Worm (Caenorhabditis elegans) whole organism, young adult: ENCODE results near the gene C02H6.1.

Experiments used
- B0261.1 ChIP-seq: sonication (generic microtip); optimal IDR thresholded peaks from 2 replicates; lab custom pipeline; 2016; ENCODE audit warnings: mild to moderate bottlenecking, missing genetic modification characterization, moderate library complexity, missing compliant biosample characterization
- B0336.3 ChIP-seq: fragments of 200-800 bp; sonication (Bioruptor generic); IDR thresholded peaks from 2 replicates; pipeline ENCODE4 v1.3.6; 2022; ENCODE audit warnings: missing genetic modification characterization, missing compliant biosample characterization
- F10E7.11 ChIP-seq: sonication (generic microtip); optimal IDR thresholded peaks from 2 replicates; lab custom pipeline; 2017; ENCODE audit warnings: mild to moderate bottlenecking, missing genetic modification characterization, moderate library complexity, missing compliant biosample characterization
- F57A8.1 ChIP-seq: fragments of 200-800 bp; sonication (Bioruptor generic); optimal IDR thresholded peaks from 2 replicates; lab custom pipeline; 2018; ENCODE audit warnings: mild to moderate bottlenecking, missing genetic modification characterization, moderate library complexity, missing compliant biosample characterization
- K12H6.12 ChIP-seq: fragments of 200-800 bp; sonication (Bioruptor generic); optimal IDR thresholded peaks from 2 replicates; lab custom pipeline; 2018; ENCODE audit warnings: mild to moderate bottlenecking, missing genetic modification characterization, missing compliant biosample characterization
- T26A5.8 ChIP-seq: sonication (generic microtip); optimal IDR thresholded peaks from 2 replicates; lab custom pipeline; 2016; ENCODE audit warnings: missing genetic modification characterization, missing compliant biosample characterization
- Y53F4B.3 ChIP-seq: fragments of 200-800 bp; sonication (Bioruptor generic); IDR thresholded peaks from 2 replicates; pipeline ENCODE4 v1.3.6; 2022; ENCODE audit warnings: missing genetic modification reagents, missing genetic modification characterization, missing compliant biosample characterization
- Y53G8AR.9 ChIP-seq: fragments of 200-800 bp; sonication (Bioruptor generic); conservative IDR thresholded peaks from 2 replicates; pipeline ENCODE4 v1.3.6; 2022; ENCODE audit warnings: missing genetic modification reagents, missing genetic modification characterization, missing compliant biosample characterization
- Y56A3A.18 ChIP-seq: fragments of 200-800 bp; sonication (Bioruptor generic); IDR thresholded peaks from 2 replicates; pipeline ENCODE4 v1.3.6; 2022; ENCODE audit warnings: missing genetic modification reagents, missing genetic modification characterization, missing compliant biosample characterization
- athp-1 ChIP-seq: sonication (generic microtip); optimal IDR thresholded peaks from 2 replicates; lab custom pipeline; 2017; ENCODE audit warnings: mild to moderate bottlenecking, missing genetic modification characterization, missing compliant biosample characterization
- bed-1 ChIP-seq: fragments of 200-800 bp; sonication (Bioruptor generic); IDR thresholded peaks from 2 replicates; pipeline ENCODE4 v1.3.6; 2022; ENCODE audit warnings: missing genetic modification reagents, missing genetic modification characterization, missing compliant biosample characterization
- bed-2 ChIP-seq: fragments of 200-800 bp; sonication (Bioruptor generic); IDR thresholded peaks from 2 replicates; pipeline ENCODE4 v1.3.6; 2022; ENCODE audit warnings: missing genetic modification reagents, missing genetic modification characterization, missing compliant biosample characterization
- cebp-2 ChIP-seq: fragments of 200-800 bp; sonication (Bioruptor generic); IDR thresholded peaks from 2 replicates; pipeline ENCODE4 v1.3.6; 2022; ENCODE audit warnings: missing genetic modification characterization, missing compliant biosample characterization
- dpff-1 ChIP-seq: sonication (generic microtip); optimal IDR thresholded peaks from 2 replicates; lab custom pipeline; 2017; ENCODE audit warnings: mild to moderate bottlenecking, missing genetic modification characterization, missing compliant biosample characterization
- egl-44 ChIP-seq: fragments of 200-800 bp; sonication (Bioruptor generic); IDR thresholded peaks from 2 replicates; pipeline ENCODE4 v1.3.6; 2022; ENCODE audit warnings: missing genetic modification reagents, missing genetic modification characterization, missing compliant biosample characterization
- egrh-3 ChIP-seq: fragments of 200-800 bp; sonication (Bioruptor generic); IDR thresholded peaks from 2 replicates; pipeline ENCODE4 v1.3.6; 2022; ENCODE audit warnings: missing genetic modification reagents, missing genetic modification characterization, missing compliant biosample characterization
- ekl-4 ChIP-seq: fragments of 200-800 bp; sonication (Bioruptor generic); IDR thresholded peaks from 2 replicates; pipeline ENCODE4 v1.3.6; 2022; ENCODE audit warnings: missing genetic modification reagents, missing genetic modification characterization, missing compliant biosample characterization
- ets-4 ChIP-seq: fragments of 200-800 bp; sonication (Bioruptor generic); optimal IDR thresholded peaks from 2 replicates; lab custom pipeline; 2018; ENCODE audit warnings: mild to moderate bottlenecking, missing genetic modification characterization, missing compliant biosample characterization
- hlh-12 ChIP-seq: sonication (generic microtip); optimal IDR thresholded peaks from 2 replicates; lab custom pipeline; 2016; ENCODE audit warnings: missing genetic modification characterization, missing compliant biosample characterization
- hmg-1.2 ChIP-seq: fragments of 200-800 bp; sonication (Bioruptor generic); IDR thresholded peaks from 2 replicates; pipeline ENCODE4 v1.3.6; 2022; ENCODE audit warnings: missing genetic modification reagents, missing genetic modification characterization, missing compliant biosample characterization
- hmg-20 ChIP-seq: fragments of 200-800 bp; sonication (Bioruptor generic); IDR thresholded peaks from 2 replicates; pipeline ENCODE4 v1.3.6; 2022; ENCODE audit warnings: missing genetic modification reagents, missing genetic modification characterization, missing compliant biosample characterization
- hsf-1 ChIP-seq: fragments of 200-800 bp; sonication (Bioruptor generic); IDR thresholded peaks from 2 replicates; pipeline ENCODE4 v1.3.6; 2022; ENCODE audit warnings: missing genetic modification reagents, missing genetic modification characterization, missing compliant biosample characterization
- let-607 ChIP-seq, 2 experiments: fragments of 200-800 bp in 1 of 2; sonication (Bioruptor generic) in 1 of 2; sonication (generic microtip) in 1 of 2; optimal IDR thresholded peaks; 2 replicates each; lab custom pipeline; 2016 to 2018; ENCODE audit warnings: mild to moderate bottlenecking in 2 of 2, missing compliant biosample characterization in 2 of 2, missing genetic modification characterization in 2 of 2, moderate library complexity in 2 of 2, missing genotype in 1 of 2
- lin-35 ChIP-seq, 3 experiments: fragments of 150-350 bp in 2 of 3; sonication (generic microtip) in 1 of 3; optimal IDR thresholded peaks; 2 replicates each; lab custom pipeline; 2014 to 2018; ENCODE audit warnings: missing biosample characterization in 3 of 3, missing genetic modification characterization in 3 of 3, missing genetic modification reagents in 3 of 3
- lin-54 ChIP-seq: fragments of 200-800 bp; sonication (Bioruptor generic); optimal IDR thresholded peaks from 2 replicates; lab custom pipeline; 2018; ENCODE audit warnings: mild to moderate bottlenecking, missing genetic modification characterization, missing compliant biosample characterization
- lir-1 ChIP-seq: fragments of 200-800 bp; sonication (Bioruptor generic); conservative IDR thresholded peaks from 2 replicates; pipeline ENCODE4 v1.3.6; 2022; ENCODE audit warnings: missing genetic modification reagents, missing genetic modification characterization, missing compliant biosample characterization
- lsl-1 ChIP-seq: fragments of 200-800 bp; sonication (Bioruptor generic); optimal IDR thresholded peaks from 2 replicates; lab custom pipeline; 2018; ENCODE audit warnings: mild to moderate bottlenecking, missing genetic modification characterization, moderate library complexity, missing compliant biosample characterization
- madf-3 ChIP-seq: fragments of 200-800 bp; sonication (Bioruptor generic); IDR thresholded peaks from 2 replicates; pipeline ENCODE4 v1.3.6; 2022; ENCODE audit warnings: missing genetic modification reagents, missing genetic modification characterization, missing compliant biosample characterization
- madf-8 ChIP-seq: fragments of 200-800 bp; sonication (Bioruptor generic); conservative IDR thresholded peaks from 2 replicates; pipeline ENCODE4 v1.3.6; 2022; ENCODE audit warnings: missing genetic modification reagents, missing genetic modification characterization, missing compliant biosample characterization
- mcd-1 ChIP-seq: fragments of 200-800 bp; sonication (Bioruptor generic); IDR thresholded peaks from 2 replicates; pipeline ENCODE4 v1.3.6; 2022; ENCODE audit warnings: missing genetic modification reagents, missing genetic modification characterization, missing compliant biosample characterization
- mes-4 ChIP-seq: sonication (generic microtip); optimal IDR thresholded peaks from 2 replicates; lab custom pipeline; 2016; ENCODE audit warnings: missing genotype, missing genetic modification characterization, missing compliant biosample characterization
- mxl-1 ChIP-seq: sonication (generic microtip); optimal IDR thresholded peaks from 2 replicates; lab custom pipeline; 2016; ENCODE audit warnings: missing genetic modification characterization, missing compliant biosample characterization
- nhr-80 ChIP-seq: sonication (generic microtip); optimal IDR thresholded peaks from 2 replicates; lab custom pipeline; 2016; ENCODE audit warnings: missing genetic modification characterization, missing compliant biosample characterization
- pbrm-1 ChIP-seq: fragments of 200-800 bp; sonication (Bioruptor generic); IDR thresholded peaks from 2 replicates; pipeline ENCODE4 v1.3.6; 2022; ENCODE audit warnings: missing genetic modification reagents, missing genetic modification characterization, missing compliant biosample characterization
- rec-8 ChIP-seq, 2 experiments: sonication (generic microtip); optimal IDR thresholded peaks; 2 replicates each; lab custom pipeline; 2016; ENCODE audit warnings: mild to moderate bottlenecking in 2 of 2, missing genetic modification characterization in 2 of 2, missing genetic modification reagents in 2 of 2, missing genotype in 2 of 2, missing biosample characterization in 1 of 2, missing compliant biosample characterization in 1 of 2, moderate library complexity in 1 of 2
- rpc-1 ChIP-seq, 2 experiments: fragments of 150-350 bp in 1 of 2; sonication (generic microtip) in 1 of 2; optimal IDR thresholded peaks; 2 replicates each; lab custom pipeline; 2014 to 2018; ENCODE audit warnings: missing biosample characterization in 1 of 2, missing genetic modification characterization in 1 of 2, missing genetic modification reagents in 1 of 2, missing genotype in 1 of 2
- snpc-1.3 ChIP-seq: sonication (generic microtip); optimal IDR thresholded peaks from 2 replicates; lab custom pipeline; 2017; ENCODE audit warnings: missing genetic modification characterization, mild to moderate bottlenecking, missing compliant biosample characterization, antibody characterized with exemption, moderate library complexity, missing genotype, missing genetic modification reagents; ENCODE audit not compliant: insufficient read depth
- snpc-4 ChIP-seq, 5 experiments: fragments of 150-350 bp in 1 of 5; sonication (generic microtip) in 4 of 5; optimal IDR thresholded peaks; 2 replicates each; lab custom pipeline; 2014 to 2018; ENCODE audit warnings: missing genetic modification characterization in 5 of 5, missing biosample characterization in 3 of 5, antibody characterized with exemption in 2 of 5, mild to moderate bottlenecking in 2 of 5, missing compliant biosample characterization in 2 of 5, missing genotype in 2 of 5, moderate library complexity in 2 of 5, missing genetic modification reagents in 1 of 5
- sptf-2 ChIP-seq: fragments of 200-800 bp; sonication (Bioruptor generic); optimal IDR thresholded peaks from 2 replicates; lab custom pipeline; 2018; ENCODE audit warnings: mild to moderate bottlenecking, missing genetic modification characterization, missing compliant biosample characterization
- zim-3 ChIP-seq: sonication (generic microtip); optimal IDR thresholded peaks from 2 replicates; lab custom pipeline; 2017; ENCODE audit warnings: mild to moderate bottlenecking, missing genetic modification characterization, moderate library complexity, missing compliant biosample characterization
- ztf-18 ChIP-seq: sonication (generic microtip); optimal IDR thresholded peaks from 2 replicates; lab custom pipeline; 2016; ENCODE audit warnings: missing genotype, mild to moderate bottlenecking, missing genetic modification characterization, missing compliant biosample characterization
- ztf-26 ChIP-seq: sonication (generic microtip); optimal IDR thresholded peaks from 2 replicates; lab custom pipeline; 2017; ENCODE audit warnings: missing genetic modification characterization, missing compliant biosample characterization
- ztf-28 ChIP-seq: fragments of 200-800 bp; sonication (Bioruptor generic); IDR thresholded peaks from 2 replicates; pipeline ENCODE4 v1.3.6; 2022; ENCODE audit warnings: missing genetic modification reagents, missing genetic modification characterization, missing compliant biosample characterization
- ztf-3 ChIP-seq: fragments of 200-800 bp; sonication (Bioruptor generic); optimal IDR thresholded peaks from 2 replicates; lab custom pipeline; 2018; ENCODE audit warnings: mild to moderate bottlenecking, missing genetic modification characterization, missing compliant biosample characterization

C02H6.1 gene

DNA sequence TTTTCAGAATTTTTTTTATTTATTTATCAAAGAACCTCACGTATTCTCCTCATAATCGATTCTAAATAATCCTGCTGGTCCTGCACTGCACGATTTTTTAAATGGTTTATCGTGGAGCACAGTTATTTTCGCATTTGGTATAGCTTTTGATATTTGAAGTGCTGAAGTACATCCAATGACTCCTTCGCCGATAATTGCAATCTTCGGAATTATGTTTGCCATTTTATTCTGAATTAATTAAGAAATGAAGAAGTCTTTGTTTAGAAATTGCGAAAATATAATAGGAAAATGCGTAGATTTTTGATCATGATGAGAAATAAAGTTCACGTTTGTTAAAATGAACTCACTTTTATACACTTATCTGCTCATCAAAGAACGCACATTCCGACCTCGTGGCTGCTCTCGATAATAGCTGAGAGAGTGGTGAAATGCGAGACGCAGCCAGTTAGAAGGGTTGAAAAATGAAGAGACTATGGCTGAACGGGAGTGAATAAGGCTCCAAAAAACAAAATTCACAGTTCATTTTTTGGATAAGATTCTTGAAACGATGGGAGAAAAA is 45.2 kb upstream of the C02H6.1 start (continued):
- no peak for TF ChIP-seq dpff-1
- TF ChIP-seq mcd-1 (GFP tag; lab: Robert Waterston, UW), result 0 out of 2 replicates have a peak, but pooled peaks have one; percentile 6
- no peak for TF ChIP-seq madf-3
- peak; percentile 9 for TF ChIP-seq lin-54 (GFP tag; lab: Kevin White, UChicago)
- TF ChIP-seq Y53G8AR.9 (GFP tag; lab: Robert Waterston, UW), result peak; percentile 36; the same call in 1 of the 2 replicates
- no peak for TF ChIP-seq ztf-26 (tag; lab: Kevin White, UChicago)
- TF ChIP-seq, all 124 proteins: peak for 21

DNA sequence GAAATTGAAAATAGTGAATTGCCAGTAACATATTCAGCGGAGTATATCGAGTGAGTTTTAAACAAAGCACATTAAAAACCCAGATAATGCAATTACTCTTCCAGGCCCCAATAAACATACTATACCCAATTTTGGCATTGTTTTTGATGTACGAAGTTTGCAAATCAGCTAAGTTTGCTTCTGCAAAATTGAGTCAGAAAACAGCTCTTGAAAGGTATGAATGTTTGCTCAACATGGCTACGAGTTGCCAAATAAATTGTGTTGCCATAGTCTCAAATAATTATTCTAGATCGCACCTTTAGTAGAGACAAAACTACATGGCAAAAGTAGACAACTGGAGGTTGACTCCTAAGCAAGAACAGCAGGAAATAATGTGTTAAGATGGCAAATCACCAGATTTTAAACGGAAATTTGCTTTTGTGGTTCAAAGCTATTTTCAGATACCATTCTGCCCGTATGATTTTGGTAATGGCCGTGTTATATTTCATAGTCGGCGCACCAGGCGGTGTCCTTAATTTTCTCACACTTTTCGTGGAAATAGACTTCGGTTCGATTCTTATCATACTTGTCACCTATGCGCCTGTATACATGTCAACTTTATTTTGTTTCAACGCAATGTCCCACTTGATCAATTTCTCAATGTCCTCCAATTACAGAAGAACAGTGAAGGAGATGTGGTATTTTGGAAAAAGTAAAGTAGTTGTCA is 42.9 kb upstream of the C02H6.1 start:
- TF ChIP-seq T26A5.8 (tag; lab: Kevin White, UChicago) (no peak), Y56A3A.18 (GFP tag; lab: Robert Waterston, UW) (peak; percentile 56), snpc-4 (GFP tag; optimal IDR thresholded peaks at IDR 0.05; lab: Kevin White, UChicago) (no peak), snpc-4 (tag; optimal IDR thresholded peaks at IDR 0.05; lab: Kevin White, UChicago) (no peak), zim-3 (tag; lab: Kevin White, UChicago) (peak; percentile 65), sptf-2 (GFP tag; lab: Kevin White, UChicago) (no peak), Y53F4B.3 (GFP tag; lab: Robert Waterston, UW) (no peak), lsl-1 (GFP tag; lab: Kevin White, UChicago) (no peak), snpc-1.3 (tag; lab: Kevin White, UChicago) (no peak), K12H6.12 (peak; percentile 2), cebp-2 (GFP tag; lab: Robert Waterston, UW) (no peak), hlh-12 (no peak), bed-2 (GFP tag; lab: Robert Waterston, UW) (no peak), egl-44 (GFP tag; lab: Robert Waterston, UW) (peak; percentile 44; the same call in 1 of the 2 replicates), ztf-18 (tag; lab: Kevin White, UChicago) (no peak), B0336.3 (GFP tag; lab: Robert Waterston, UW) (peak; percentile 67), dpff-1 (no peak), F57A8.1 (no peak), rpc-1 (optimal IDR thresholded peaks at IDR 0.05; lab: Kevin White, UChicago) (no peak), rpc-1 (tag; optimal IDR thresholded peaks at IDR 0.05; lab: Kevin White, UChicago) (no peak), pbrm-1 (GFP tag; lab: Robert Waterston, UW) (peak; percentile 64; the same call in 1 of the 2 replicates), hmg-1.2 (GFP tag; lab: Robert Waterston, UW) (peak; percentile 18; the same call in 1 of the 2 replicates), let-607 (tag; optimal IDR thresholded peaks at IDR 0.05; lab: Kevin White, UChicago) (peak in 1 of 2 experiments; percentile 42), rec-8 (tag; optimal IDR thresholded peaks at IDR 0.05; lab: Kevin White, UChicago) (no peak), mes-4 (tag; lab: Kevin White, UChicago) (no peak), lir-1 (no peak), bed-1 (no peak), mxl-1 (peak; percentile 4), hsf-1 (no peak), B0261.1 (no peak), ztf-3 (GFP tag; lab: Kevin White, UChicago) (peak; percentile 22), nhr-80 (peak; percentile 58), egrh-3 (GFP tag; lab: Robert Waterston, UW) (no peak), ets-4 (GFP tag; lab: Kevin White, UChicago) (peak; percentile 63), madf-8 (GFP tag; lab: Robert Waterston, UW) (no peak), hmg-20 (GFP tag; lab: Robert Waterston, UW) (no peak), ekl-4 (GFP tag; lab: Robert Waterston, UW) (0 out of 2 replicates have a peak, but pooled peaks have one; percentile 8), ztf-28 (GFP tag; lab: Robert Waterston, UW) (no peak), lin-35 (GFP tag; optimal IDR thresholded peaks at IDR 0.05; lab: Kevin White, UChicago) (peak in 1 of 3 experiments; percentile 29), F10E7.11 (tag; lab: Kevin White, UChicago) (no peak), athp-1 (tag; lab: Kevin White, UChicago) (peak; percentile 46)
